Worm (Caenorhabditis elegans) whole organism, young adult: ENCODE results near the gene zig-13.

Experiments
- C17E4.6 ChIP-seq: fragments of 200-800 bp; sonication (Bioruptor generic); IDR thresholded peaks from 2 replicates; pipeline ENCODE4 v1.3.6; 2022; ENCODE audit warnings: missing genetic modification reagents, missing genetic modification characterization, missing compliant biosample characterization
- ZK185.1 ChIP-seq: sonication (generic microtip); optimal IDR thresholded peaks from 2 replicates; lab custom pipeline; 2016; ENCODE audit warnings: mild to moderate bottlenecking, missing genetic modification characterization, missing compliant biosample characterization; ENCODE audit not compliant: poor library complexity, severe bottlenecking
- dpff-1 ChIP-seq: sonication (generic microtip); optimal IDR thresholded peaks from 2 replicates; lab custom pipeline; 2017; ENCODE audit warnings: mild to moderate bottlenecking, missing genetic modification characterization, missing compliant biosample characterization
- ets-4 ChIP-seq: fragments of 200-800 bp; sonication (Bioruptor generic); optimal IDR thresholded peaks from 2 replicates; lab custom pipeline; 2018; ENCODE audit warnings: mild to moderate bottlenecking, missing genetic modification characterization, missing compliant biosample characterization
- gei-17 ChIP-seq: fragments of 200-800 bp; sonication (Bioruptor generic); optimal IDR thresholded peaks from 2 replicates; lab custom pipeline; 2018; ENCODE audit warnings: mild to moderate bottlenecking, missing genetic modification characterization, missing compliant biosample characterization
- hrde-1 ChIP-seq: sonication (generic microtip); optimal IDR thresholded peaks from 2 replicates; lab custom pipeline; 2016; ENCODE audit warnings: missing genetic modification characterization, mild to moderate bottlenecking, missing compliant biosample characterization, moderate library complexity, missing genotype, missing genetic modification reagents, borderline replicate concordance
- hsf-1 ChIP-seq: fragments of 200-800 bp; sonication (Bioruptor generic); IDR thresholded peaks from 2 replicates; pipeline ENCODE4 v1.3.6; 2022; ENCODE audit warnings: missing genetic modification reagents, missing genetic modification characterization, missing compliant biosample characterization
- nhr-90 ChIP-seq: sonication (generic microtip); optimal IDR thresholded peaks from 2 replicates; lab custom pipeline; 2016; ENCODE audit warnings: missing genotype, mild to moderate bottlenecking, missing genetic modification characterization, missing compliant biosample characterization
- snpc-3.4 ChIP-seq: sonication (generic microtip); optimal IDR thresholded peaks from 2 replicates; lab custom pipeline; 2017; ENCODE audit warnings: missing genetic modification characterization, mild to moderate bottlenecking, missing compliant biosample characterization, antibody characterized with exemption, moderate library complexity, missing genotype, missing genetic modification reagents
- somi-1 ChIP-seq: fragments of 200-800 bp; sonication (Bioruptor generic); optimal IDR thresholded peaks from 2 replicates; lab custom pipeline; 2018; ENCODE audit warnings: mild to moderate bottlenecking, missing genetic modification characterization, missing compliant biosample characterization
- tlf-1 ChIP-seq: fragments of 200-800 bp; sonication (Bioruptor generic); optimal IDR thresholded peaks from 2 replicates; lab custom pipeline; 2018; ENCODE audit warnings: mild to moderate bottlenecking, missing genetic modification characterization, missing compliant biosample characterization
- unc-130 ChIP-seq: sonication (generic microtip); optimal IDR thresholded peaks from 2 replicates; lab custom pipeline; 2016; ENCODE audit warnings: missing genetic modification reagents, missing genetic modification characterization, missing compliant biosample characterization
- unc-62 ChIP-seq: fragments of 150-350 bp; optimal IDR thresholded peaks from 2 replicates; lab custom pipeline; 2014; ENCODE audit warnings: missing biosample characterization, missing genetic modification reagents, missing genetic modification characterization

ce11 chrIII:132118-132517, 24.4 kb downstream of the zig-13 start, which contains the start of gene pals-22:
- TF ChIP-seq ets-4 (no peak), nhr-90 (no peak), ZK185.1 (tag; lab: Kevin White, UChicago) (no peak), unc-62 (GFP tag; lab: Kevin White, UChicago) (no peak), hsf-1 (GFP tag; lab: Robert Waterston, UW) (no peak), dpff-1 (tag; lab: Kevin White, UChicago) (no peak), unc-130 (GFP tag; lab: Kevin White, UChicago) (no peak), gei-17 (no peak), snpc-3.4 (tag; lab: Kevin White, UChicago) (no peak), hrde-1 (tag; lab: Kevin White, UChicago) (no peak), tlf-1 (GFP tag; lab: Kevin White, UChicago) (no peak), somi-1 (GFP tag; lab: Kevin White, UChicago) (no peak), C17E4.6 (GFP tag; lab: Robert Waterston, UW) (no peak)
